Fruit fly (Drosophila melanogaster): Measurements from ENCODE around the gene CG32081.

Gene CG32081

DNA sequence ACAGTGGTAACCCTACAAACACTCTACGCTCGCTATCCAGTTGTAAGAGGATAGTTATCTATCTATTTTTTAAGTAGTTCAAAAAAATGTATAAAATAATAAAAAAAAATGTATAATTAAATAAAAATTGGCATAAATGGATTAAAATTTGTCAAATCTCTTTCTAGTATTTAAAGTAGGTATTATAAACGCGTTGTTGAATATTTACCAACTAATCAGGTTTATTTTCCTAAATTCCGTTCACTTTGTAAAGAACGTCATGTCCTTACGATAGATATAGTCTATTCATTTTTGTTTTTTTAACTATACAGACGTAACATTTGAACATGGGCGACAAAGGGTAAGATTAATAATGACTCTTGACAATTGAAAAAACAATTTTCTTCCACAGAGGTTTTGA lies at the start of gene CG32081:
Gene CG32081 (plus strand): TSS at position 301 of the 400 bp plus-strand sequence.
- TF ChIP-seq D (optimal IDR thresholded peaks at IDR 0.05) (no peak), D (GFP tag; optimal IDR thresholded peaks at IDR 0.05) (no peak), CG18262 (tag; optimal IDR thresholded peaks at IDR 0.05) (no peak)

DNA sequence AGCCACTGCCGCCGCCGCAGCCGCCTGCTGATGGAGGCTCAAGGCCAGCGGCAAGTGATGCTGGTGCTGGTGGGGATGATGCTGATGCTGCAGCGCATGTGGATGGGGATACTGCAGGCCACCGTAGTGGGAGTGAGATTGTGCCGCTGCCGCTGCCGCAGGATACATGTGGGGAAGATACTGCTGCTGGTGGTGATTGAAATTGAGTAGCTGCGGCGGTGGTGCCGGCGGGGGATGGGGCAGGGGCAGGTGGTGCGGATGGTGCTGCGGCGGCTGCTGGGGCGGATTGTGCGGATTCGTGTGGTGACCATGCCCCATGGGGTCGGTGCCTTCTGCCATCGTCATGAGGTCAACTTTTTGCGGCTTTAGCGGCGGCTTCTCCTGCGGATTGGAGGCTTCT lies 42.8 kb upstream of the CG32081 start:
- TF ChIP-seq Ets65A (GFP tag): peak; percentile 15
- TF ChIP-seq ind (GFP tag; optimal IDR thresholded peaks at IDR 0.05): no peak
- TF ChIP-seq exex (tag; optimal IDR thresholded peaks at IDR 0.05): no peak
- no peak for TF ChIP-seq bcd (GFP tag; optimal IDR thresholded peaks at IDR 0.05)
- TF ChIP-seq CG8089 (GFP tag; optimal IDR thresholded peaks at IDR 0.05): no peak
- TF ChIP-seq CG3995 (GFP tag; optimal IDR thresholded peaks at IDR 0.05): no peak
- peak; percentile 55 for TF ChIP-seq Hr39 (optimal IDR thresholded peaks at IDR 0.05)
- TF ChIP-seq dan (GFP tag; IDR thresholded peaks at IDR 0.05): no peak
- TF ChIP-seq CG12391 (tag; optimal IDR thresholded peaks at IDR 0.05): no peak

DNA sequence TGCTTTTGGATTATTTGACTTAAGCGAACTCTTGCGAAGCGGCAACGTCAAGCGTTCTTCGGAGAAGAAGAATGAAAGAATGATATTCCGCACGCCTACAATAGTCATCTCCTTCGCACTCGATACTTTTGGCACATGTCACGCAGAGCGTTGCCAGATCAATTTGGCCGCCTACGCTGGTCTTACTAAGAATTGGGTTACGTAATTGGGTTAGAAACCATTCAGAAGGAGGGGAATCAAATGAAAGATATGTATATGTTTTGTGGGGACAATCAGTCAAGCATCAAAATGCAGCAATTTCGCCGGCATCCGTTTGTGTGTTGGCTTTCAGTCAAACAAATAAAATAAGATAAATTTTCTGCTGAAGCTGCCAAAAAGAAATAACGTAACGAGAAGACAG lies 41.8 kb upstream of the CG32081 start:
- TF ChIP-seq stwl (tag; optimal IDR thresholded peaks at IDR 0.05) (peak; percentile 63), Pdp1 (GFP tag; optimal IDR thresholded peaks at IDR 0.05) (peak in 1 of 2 experiments; percentile 67), CG9437 (GFP tag; optimal IDR thresholded peaks at IDR 0.05) (peak; percentile 78), dmrt99B (tag; optimal IDR thresholded peaks at IDR 0.05) (no peak), CG2875 (GFP tag; optimal IDR thresholded peaks at IDR 0.05) (no peak), CG10321 (GFP tag; IDR thresholded peaks at IDR 0.05) (peak; percentile 54; the same call in 1 of the 2 replicates), BEAF-32 (GFP tag; optimal IDR thresholded peaks at IDR 0.05) (peak; percentile 5)

DNA sequence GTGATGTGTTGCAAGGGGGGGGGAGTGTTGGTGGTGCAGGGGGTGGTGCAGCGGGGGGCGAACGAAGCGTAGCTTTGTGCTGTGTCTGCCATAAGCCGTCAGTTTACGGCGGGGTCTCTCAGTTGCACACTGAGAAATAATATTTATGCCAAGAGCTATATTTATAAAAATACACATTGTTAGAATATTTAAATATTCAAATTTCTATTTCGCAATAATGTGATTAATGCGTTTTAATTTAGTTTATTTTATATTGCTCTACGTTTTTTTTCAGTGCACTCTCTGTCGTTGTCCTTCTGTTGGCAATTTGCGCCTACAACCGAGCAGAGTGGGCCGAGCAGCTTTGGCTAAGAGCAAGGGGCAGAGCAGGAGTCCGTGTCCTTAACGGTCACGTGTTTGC lies 40.8 kb upstream of the CG32081 start:
- 0 out of 3 replicates have a peak, but pooled peaks have one; percentile 16 for TF ChIP-seq row (GFP tag; IDR thresholded peaks at IDR 0.05)
- TF ChIP-seq CG15011 (GFP tag; optimal IDR thresholded peaks at IDR 0.05): no peak
- no peak for TF ChIP-seq D (optimal IDR thresholded peaks at IDR 0.05)
- TF ChIP-seq D (GFP tag; optimal IDR thresholded peaks at IDR 0.05): no peak
- no peak for TF ChIP-seq en (GFP tag; optimal IDR thresholded peaks at IDR 0.05)
- TF ChIP-seq CG14014 (GFP tag; IDR thresholded peaks at IDR 0.05): 0 out of 2 replicates have a peak, but pooled peaks have one; percentile 9
- 0 out of 2 replicates have a peak, but pooled peaks have one; percentile 9 for TF ChIP-seq Ptx1 (GFP tag; IDR thresholded peaks at IDR 0.05)
- no peak for TF ChIP-seq CG12744 (GFP tag; optimal IDR thresholded peaks at IDR 0.05)
- TF ChIP-seq Drgx (GFP tag; IDR thresholded peaks at IDR 0.05): 0 out of 2 replicates have a peak, but pooled peaks have one; percentile 11
- TF ChIP-seq tio (GFP tag; optimal IDR thresholded peaks at IDR 0.05): no peak

DNA sequence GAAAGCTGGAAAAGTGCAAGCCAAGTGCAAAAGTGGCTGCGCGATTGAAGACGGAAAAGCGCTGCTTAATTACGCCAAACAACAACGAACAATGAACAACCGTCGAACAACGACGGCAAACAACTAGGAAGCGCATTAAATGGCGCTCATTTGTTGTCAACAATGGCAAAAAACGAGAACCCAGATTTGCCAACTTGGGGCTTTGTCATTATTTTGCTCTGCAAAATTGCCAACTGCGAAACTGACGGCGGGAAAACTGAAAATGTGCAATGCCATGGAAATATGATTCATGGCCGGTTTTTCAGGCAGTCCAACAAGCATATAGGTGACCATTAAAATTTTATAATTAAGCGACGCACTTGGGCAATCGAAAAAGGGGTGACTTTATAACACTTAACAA lies 38.8 kb upstream of the CG32081 start:
- TF ChIP-seq Ets65A (GFP tag) (peak; percentile 54), usp (GFP tag; optimal IDR thresholded peaks at IDR 0.05) (no peak), chinmo (GFP tag; IDR thresholded peaks at IDR 0.05; ENCODE audit: partially characterized antibody) (no peak), vfl (GFP tag; optimal IDR thresholded peaks at IDR 0.05) (no peak)

DNA sequence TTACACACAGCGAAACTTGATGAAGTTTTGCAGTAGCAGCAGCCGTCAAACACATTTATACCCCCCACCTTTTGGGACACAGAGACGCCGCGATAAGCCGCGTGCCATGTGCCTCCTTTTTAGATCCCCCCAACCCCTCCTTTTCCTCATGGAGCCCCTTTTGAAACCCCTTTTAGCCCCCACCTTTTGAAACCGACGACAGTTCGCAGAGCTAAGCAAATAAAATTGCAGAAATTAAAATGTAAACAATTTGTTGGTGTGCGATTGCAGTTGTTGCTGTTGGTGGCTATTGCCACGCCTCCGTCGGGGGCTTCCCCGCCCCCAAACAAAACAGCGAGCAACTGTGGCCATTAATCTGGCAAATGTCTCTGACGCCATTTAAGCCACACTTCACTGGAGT lies 38.1 kb upstream of the CG32081 start:
- no peak for TF ChIP-seq Sry-δ (GFP tag; optimal IDR thresholded peaks at IDR 0.05)
- TF ChIP-seq CG2116 (GFP tag; optimal IDR thresholded peaks at IDR 0.05): no peak
- TF ChIP-seq Dip3 (GFP tag; optimal IDR thresholded peaks at IDR 0.05): no peak
- TF ChIP-seq odd (GFP tag; optimal IDR thresholded peaks at IDR 0.05): no peak
- TF ChIP-seq CG10147 (GFP tag; optimal IDR thresholded peaks at IDR 0.05): no peak
- TF ChIP-seq lab (GFP tag; optimal IDR thresholded peaks at IDR 0.05): no peak
- TF ChIP-seq onecut (GFP tag; IDR thresholded peaks at IDR 0.05): no peak
- no peak for TF ChIP-seq CG10274 (GFP tag; optimal IDR thresholded peaks at IDR 0.05)
- no peak for TF ChIP-seq dan (GFP tag; IDR thresholded peaks at IDR 0.05)
- no peak for TF ChIP-seq ap (GFP tag; IDR thresholded peaks at IDR 0.05)
- TF ChIP-seq ewg (GFP tag; optimal IDR thresholded peaks at IDR 0.05): no peak
- TF ChIP-seq CG12155 (GFP tag; optimal IDR thresholded peaks at IDR 0.05): no peak
- no peak for TF ChIP-seq fu2 (GFP tag; optimal IDR thresholded peaks at IDR 0.05)
- no peak for TF ChIP-seq kay (GFP tag; optimal IDR thresholded peaks at IDR 0.05)
- no peak for TF ChIP-seq CG14965 (GFP tag; optimal IDR thresholded peaks at IDR 0.05; ENCODE audit: borderline replicate concordance)

All from whole organism, embryonic.